Fruit fly (Drosophila melanogaster) whole organism, embryonic: Measurements from ENCODE around the gene Decay.
A peak's percentile ranks its signal among the peaks of the same experiment; 100 is the strongest.

ENCODE experiments used
- Antp ChIP-seq: fragments of 200-800 bp; sonication (Bioruptor generic); optimal IDR thresholded peaks from 3 replicates; lab custom pipeline; 2016; ENCODE audit warnings: missing biosample characterization, missing genetic modification characterization
- B-H2 ChIP-seq: fragments of 200-800 bp; sonication (Bioruptor generic); optimal IDR thresholded peaks from 2 replicates; lab custom pipeline; 2018; ENCODE audit warnings: missing biosample characterization, mild to moderate bottlenecking, missing genetic modification characterization
- CG10654 ChIP-seq: fragments of 200-800 bp; sonication (Bioruptor generic); optimal IDR thresholded peaks from 2 replicates; lab custom pipeline; 2016; ENCODE audit warnings: missing biosample characterization, missing genetic modification characterization
- CG11504 ChIP-seq: fragments of 200-800 bp; sonication (Bioruptor generic); optimal IDR thresholded peaks from 3 replicates; lab custom pipeline; 2019; ENCODE audit warnings: missing biosample characterization, mild to moderate bottlenecking, missing genetic modification characterization, moderate library complexity
- CG11696 ChIP-seq: fragments of 200-800 bp; sonication (Bioruptor generic); IDR thresholded peaks from 2 replicates; pipeline ENCODE4 v1.3.6; 2022; ENCODE audit warnings: missing biosample characterization, missing genetic modification characterization
- CG13287 ChIP-seq: fragments of 200-800 bp; sonication (Bioruptor generic); IDR thresholded peaks from 2 replicates; pipeline ENCODE4 v1.3.6; 2022; ENCODE audit warnings: missing biosample characterization, missing genetic modification characterization; ENCODE audit not compliant: partially characterized antibody
- CG13624 ChIP-seq: fragments of 200-800 bp; sonication (Bioruptor generic); optimal IDR thresholded peaks from 2 replicates; lab custom pipeline; 2016; ENCODE audit warnings: missing biosample characterization, missing genetic modification characterization
- CG16815 ChIP-seq: fragments of 200-800 bp; sonication (Bioruptor generic); optimal IDR thresholded peaks from 3 replicates; lab custom pipeline; 2017; ENCODE audit warnings: missing biosample characterization, mild to moderate bottlenecking, missing genetic modification characterization
- CG17802 ChIP-seq: fragments of 200-800 bp; sonication (Bioruptor generic); optimal IDR thresholded peaks from 2 replicates; lab custom pipeline; 2018; ENCODE audit warnings: missing biosample characterization, mild to moderate bottlenecking, missing genetic modification characterization, moderate library complexity
- CG18011 ChIP-seq: fragments of 200-800 bp; sonication (Bioruptor generic); optimal IDR thresholded peaks from 2 replicates; lab custom pipeline; 2017; ENCODE audit warnings: missing biosample characterization, missing genetic modification characterization, mild to moderate bottlenecking, moderate library complexity, missing genotype
- CG2116 ChIP-seq: fragments of 200-800 bp; sonication (Bioruptor generic); optimal IDR thresholded peaks from 3 replicates; lab custom pipeline; 2018; ENCODE audit warnings: missing biosample characterization, mild to moderate bottlenecking, missing genetic modification characterization
- CG2129 ChIP-seq: fragments of 200-800 bp; sonication (Bioruptor generic); IDR thresholded peaks from 2 replicates; pipeline ENCODE4 v1.3.6; 2022; ENCODE audit warnings: missing biosample characterization, missing genetic modification characterization; ENCODE audit not compliant: partially characterized antibody
- CG30020 ChIP-seq: fragments of 200-800 bp; optimal IDR thresholded peaks from 2 replicates; lab custom pipeline; 2019; ENCODE audit warnings: missing biosample characterization, mild to moderate bottlenecking, missing genetic modification characterization, moderate library complexity
- CG30431 ChIP-seq: fragments of 200-800 bp; sonication (Bioruptor generic); optimal IDR thresholded peaks from 2 replicates; lab custom pipeline; 2017; ENCODE audit warnings: missing biosample characterization, missing genetic modification characterization
- CG31388 ChIP-seq: fragments of 200-800 bp; sonication (Bioruptor generic); optimal IDR thresholded peaks from 2 replicates; lab custom pipeline; 2016; ENCODE audit warnings: missing biosample characterization, missing genetic modification characterization
- CG34376 ChIP-seq: fragments of 200-800 bp; sonication (Bioruptor generic); optimal IDR thresholded peaks from 2 replicates; lab custom pipeline; 2018; ENCODE audit warnings: missing biosample characterization, mild to moderate bottlenecking, missing genetic modification characterization
- CG4730 ChIP-seq: fragments of 200-800 bp; sonication (Bioruptor generic); IDR thresholded peaks from 2 replicates; pipeline ENCODE4 v1.3.6; 2022; ENCODE audit warnings: missing biosample characterization, missing genetic modification characterization
- CG6813 ChIP-seq: fragments of 200-800 bp; sonication (Bioruptor generic); optimal IDR thresholded peaks from 2 replicates; lab custom pipeline; 2017; ENCODE audit warnings: missing biosample characterization, missing genetic modification characterization, mild to moderate bottlenecking, moderate library complexity, missing genetic modification reagents
- CG7963 ChIP-seq: fragments of 200-800 bp; sonication (Bioruptor generic); IDR thresholded peaks from 3 replicates; pipeline ENCODE4 v1.3.6; 2022; ENCODE audit warnings: missing biosample characterization, missing genetic modification characterization; ENCODE audit not compliant: partially characterized antibody
- CG8924 ChIP-seq: fragments of 200-800 bp; optimal IDR thresholded peaks from 3 replicates; lab custom pipeline; 2019; ENCODE audit warnings: missing biosample characterization, mild to moderate bottlenecking, missing genetic modification characterization, moderate library complexity
- CkIIα-i1 ChIP-seq: fragments of 200-800 bp; sonication (Bioruptor generic); IDR thresholded peaks from 2 replicates; pipeline ENCODE4 v1.3.6; 2022; ENCODE audit warnings: missing biosample characterization, missing genetic modification characterization
- Dad ChIP-seq: fragments of 200-800 bp; sonication (Bioruptor generic); optimal IDR thresholded peaks from 3 replicates; lab custom pipeline; 2016; ENCODE audit warnings: missing biosample characterization, missing genetic modification characterization
- HLH4C ChIP-seq: fragments of 200-800 bp; sonication (Bioruptor generic); IDR thresholded peaks from 3 replicates; pipeline ENCODE4 v1.3.6; 2022; ENCODE audit warnings: missing biosample characterization, missing genetic modification characterization; ENCODE audit not compliant: partially characterized antibody
- Hmx ChIP-seq: fragments of 200-800 bp; sonication (Bioruptor generic); optimal IDR thresholded peaks from 2 replicates; lab custom pipeline; 2016; ENCODE audit warnings: missing biosample characterization, missing genetic modification characterization
- Meics ChIP-seq: fragments of 200-800 bp; sonication (Bioruptor generic); optimal IDR thresholded peaks from 2 replicates; lab custom pipeline; 2017; ENCODE audit warnings: missing biosample characterization, mild to moderate bottlenecking, missing genetic modification characterization
- NFAT ChIP-seq: fragments of 200-800 bp; sonication (Bioruptor generic); IDR thresholded peaks from 2 replicates; pipeline ENCODE4 v1.3.6; 2022; ENCODE audit warnings: missing biosample characterization, missing genetic modification characterization
- NK7.1 ChIP-seq: fragments of 200-800 bp; sonication (Bioruptor generic); optimal IDR thresholded peaks from 3 replicates; lab custom pipeline; 2016; ENCODE audit warnings: missing biosample characterization, missing genetic modification characterization
- Nf-YC ChIP-seq: fragments of 200-800 bp; optimal IDR thresholded peaks from 3 replicates; lab custom pipeline; 2019; ENCODE audit warnings: missing biosample characterization, mild to moderate bottlenecking, missing genetic modification characterization, moderate library complexity
- Rx ChIP-seq: fragments of 200-800 bp; sonication (Bioruptor generic); IDR thresholded peaks from 2 replicates; pipeline ENCODE4 v1.3.6; 2022; ENCODE audit warnings: missing biosample characterization, missing genetic modification characterization
- Sox100B ChIP-seq: fragments of 200-800 bp; sonication (Bioruptor generic); optimal IDR thresholded peaks from 3 replicates; lab custom pipeline; 2018; ENCODE audit warnings: missing biosample characterization, mild to moderate bottlenecking, missing genetic modification characterization
- Ssrp ChIP-seq: fragments of 200-800 bp; sonication (Bioruptor generic); optimal IDR thresholded peaks from 2 replicates; lab custom pipeline; 2018; ENCODE audit warnings: missing biosample characterization, mild to moderate bottlenecking, missing genetic modification characterization, moderate library complexity
- ap ChIP-seq: fragments of 200-800 bp; sonication (Bioruptor generic); IDR thresholded peaks from 2 replicates; pipeline ENCODE4 v1.3.6; 2022; ENCODE audit warnings: missing biosample characterization, missing genetic modification characterization
- ash1 ChIP-seq: fragments of 200-800 bp; sonication (Bioruptor generic); optimal IDR thresholded peaks from 2 replicates; lab custom pipeline; 2018; ENCODE audit warnings: missing biosample characterization, mild to moderate bottlenecking, missing genetic modification characterization
- bsh ChIP-seq, 2 experiments: fragments of 200-800 bp; sonication (Bioruptor generic); optimal IDR thresholded peaks; 2 replicates each; lab custom pipeline; 2017 to 2018; ENCODE audit warnings: mild to moderate bottlenecking in 2 of 2, missing biosample characterization in 2 of 2, missing genetic modification characterization in 2 of 2, moderate library complexity in 1 of 2
- btn ChIP-seq: fragments of 200-800 bp; sonication (Bioruptor generic); optimal IDR thresholded peaks from 2 replicates; lab custom pipeline; 2016; ENCODE audit warnings: missing biosample characterization, missing genetic modification characterization
- cg ChIP-seq: fragments of 200-800 bp; sonication (Bioruptor generic); optimal IDR thresholded peaks from 3 replicates; lab custom pipeline; 2019; ENCODE audit warnings: missing biosample characterization, mild to moderate bottlenecking, missing genetic modification characterization, moderate library complexity
- crol ChIP-seq: fragments of 200-800 bp; sonication (Bioruptor generic); IDR thresholded peaks from 2 replicates; pipeline ENCODE4 v1.3.6; 2022; ENCODE audit warnings: missing biosample characterization, missing genetic modification characterization
- dpn ChIP-seq, 2 experiments: fragments of 200-800 bp; sonication (Bioruptor generic); optimal IDR thresholded peaks; 3 replicates each; lab custom pipeline; 2016; ENCODE audit warnings: missing biosample characterization in 2 of 2, missing genetic modification characterization in 2 of 2
- insv ChIP-seq, 2 experiments: fragments of 200-800 bp; sonication (Bioruptor generic); optimal IDR thresholded peaks; 3 replicates each; lab custom pipeline; 2016 to 2018; ENCODE audit warnings: missing biosample characterization in 2 of 2, missing genetic modification characterization in 2 of 2
- jumu ChIP-seq: fragments of 200-800 bp; sonication (Bioruptor generic); optimal IDR thresholded peaks from 3 replicates; lab custom pipeline; 2016; ENCODE audit warnings: missing biosample characterization, missing genetic modification characterization
- kni ChIP-seq: fragments of 200-800 bp; sonication (Bioruptor generic); optimal IDR thresholded peaks from 3 replicates; lab custom pipeline; 2017; ENCODE audit warnings: mild to moderate bottlenecking, missing biosample characterization, missing genetic modification reagents, missing genetic modification characterization
- mam ChIP-seq: fragments of 200-800 bp; sonication (Bioruptor generic); optimal IDR thresholded peaks from 3 replicates; lab custom pipeline; 2016; ENCODE audit warnings: missing biosample characterization, missing genetic modification characterization
- mld ChIP-seq: fragments of 200-800 bp; sonication (Bioruptor generic); IDR thresholded peaks from 3 replicates; pipeline ENCODE4 v1.3.6; 2022; ENCODE audit warnings: missing biosample characterization, missing genetic modification characterization; ENCODE audit not compliant: partially characterized antibody
- otp ChIP-seq: fragments of 200-800 bp; sonication (Bioruptor generic); IDR thresholded peaks from 3 replicates; pipeline ENCODE4, ENCODE4 v1.3.6; 2022; ENCODE audit warnings: missing biosample characterization, missing genetic modification characterization
- p53 ChIP-seq: fragments of 200-800 bp; sonication (Bioruptor generic); optimal IDR thresholded peaks from 2 replicates; lab custom pipeline; 2016; ENCODE audit warnings: missing biosample characterization, missing genetic modification characterization
- pan ChIP-seq, 4 experiments: fragments of >200 bp in 3 of 4; fragments of 200-800 bp in 1 of 4; sonication (Bioruptor generic) in 1 of 4; optimal IDR thresholded peaks in 3 of 4; IDR thresholded peaks in 1 of 4; 2 replicates each; pipeline versions ENCODE4 v1.3.6 to Lab custom; 2017 to 2022; ENCODE audit warnings: missing biosample characterization in 2 of 4, missing genetic modification characterization in 2 of 4, mixed read lengths in 1 of 4
- scrt ChIP-seq: fragments of 200-800 bp; sonication (Bioruptor generic); optimal IDR thresholded peaks from 2 replicates; lab custom pipeline; 2018; ENCODE audit warnings: missing biosample characterization, mild to moderate bottlenecking, missing genetic modification characterization, moderate library complexity
- stc ChIP-seq: fragments of 200-800 bp; sonication (Bioruptor generic); IDR thresholded peaks from 2 replicates; pipeline ENCODE4 v1.3.6; 2022; ENCODE audit warnings: missing biosample characterization, missing genetic modification characterization
- vnd ChIP-seq: fragments of 200-800 bp; sonication (Bioruptor generic); IDR thresholded peaks from 3 replicates; pipeline ENCODE4 v1.3.6; 2022; ENCODE audit warnings: missing biosample characterization, missing genetic modification characterization; ENCODE audit not compliant: partially characterized antibody
- wor ChIP-seq: fragments of 200-800 bp; sonication (Bioruptor generic); IDR thresholded peaks from 2 replicates; pipeline ENCODE4 v1.3.6; 2022; ENCODE audit warnings: missing biosample characterization, missing genetic modification characterization

The Decay gene

dm6 chr3R:16483877-16484417, 16.9 kb downstream of the Decay start, which contains the start of gene Der-2 (continued):
- TF ChIP-seq CG6813: no peak
- TF ChIP-seq otp (GFP tag; lab: Robert Waterston, UW): no peak
- no peak for TF ChIP-seq Ssrp (tag; lab: Kevin White, UChicago)
- no peak for TF ChIP-seq crol
- peak; percentile 78 for TF ChIP-seq vnd
- TF ChIP-seq Rx (GFP tag; lab: Robert Waterston, UW): no peak
- peak; percentile 97 for TF ChIP-seq CG13287
- TF ChIP-seq CG30431 (GFP tag; lab: Kevin White, UChicago): no peak
- TF ChIP-seq CG2129 (GFP tag; lab: Robert Waterston, UW): peak; percentile 80
- no peak for TF ChIP-seq ash1 (GFP tag; lab: Kevin White, UChicago)
- TF ChIP-seq CG8924: no peak
- no peak for TF ChIP-seq CG18011
- TF ChIP-seq CG10654: no peak
- TF ChIP-seq Nf-YC (tag; lab: Kevin White, UChicago): no peak
- TF ChIP-seq CG31388 (GFP tag; lab: Kevin White, UChicago): no peak
- no peak for TF ChIP-seq Dad (GFP tag; lab: Kevin White, UChicago)
- no peak for TF ChIP-seq jumu (GFP tag; lab: Kevin White, UChicago)
- TF ChIP-seq CG13624 (GFP tag; lab: Kevin White, UChicago): no peak
- no peak for TF ChIP-seq insv (GFP tag; optimal IDR thresholded peaks at IDR 0.05; lab: Kevin White, UChicago)
- TF ChIP-seq B-H2: no peak
- TF ChIP-seq CG34376: no peak
- no peak for TF ChIP-seq CG30020 (tag; lab: Kevin White, UChicago)
- no peak for TF ChIP-seq CG11504 (tag; lab: Kevin White, UChicago)
- TF ChIP-seq CkIIα-i1 (GFP tag; lab: Robert Waterston, UW): no peak
- no peak for TF ChIP-seq CG16815
- TF ChIP-seq Hmx (GFP tag; lab: Kevin White, UChicago): no peak
- TF ChIP-seq dpn (GFP tag; optimal IDR thresholded peaks at IDR 0.05; lab: Kevin White, UChicago): no peak
- TF ChIP-seq HLH4C (GFP tag; lab: Robert Waterston, UW): peak; percentile 83
- no peak for TF ChIP-seq kni (GFP tag; lab: Kevin White, UChicago)
- no peak for TF ChIP-seq ap
- TF ChIP-seq NK7.1 (GFP tag; lab: Kevin White, UChicago): no peak
- TF ChIP-seq mld (GFP tag; lab: Robert Waterston, UW): peak; percentile 87
- no peak for TF ChIP-seq Meics (GFP tag; lab: Kevin White, UChicago)
- TF ChIP-seq cg: no peak
- no peak for TF ChIP-seq Sox100B
- TF ChIP-seq CG11696 (GFP tag; lab: Robert Waterston, UW): no peak
- peak; percentile 8 for TF ChIP-seq CG2116 (GFP tag; lab: Kevin White, UChicago)
- TF ChIP-seq bsh (GFP tag; optimal IDR thresholded peaks at IDR 0.05; lab: Kevin White, UChicago): no peak
- no peak for TF ChIP-seq NFAT (GFP tag; lab: Robert Waterston, UW)
- TF ChIP-seq CG4730 (GFP tag; lab: Robert Waterston, UW): no peak
- no peak for TF ChIP-seq scrt
- TF ChIP-seq pan (optimal IDR thresholded peaks at IDR 0.05; lab: Kevin White, UChicago): no peak
- no peak for TF ChIP-seq pan (GFP tag; optimal IDR thresholded peaks at IDR 0.05 in 1 of 2, IDR thresholded peaks at IDR 0.05 in 1 of 2)
- TF ChIP-seq wor (GFP tag; lab: Robert Waterston, UW): no peak
- TF ChIP-seq btn (GFP tag; lab: Kevin White, UChicago): no peak
- no peak for TF ChIP-seq CG17802 (tag; lab: Kevin White, UChicago)
- TF ChIP-seq mam (GFP tag; lab: Kevin White, UChicago): no peak
- TF ChIP-seq Antp (GFP tag; lab: Kevin White, UChicago): no peak
- TF ChIP-seq stc (GFP tag; lab: Robert Waterston, UW): no peak
- TF ChIP-seq p53 (GFP tag; lab: Kevin White, UChicago): no peak
- TF ChIP-seq CG7963 (GFP tag; lab: Robert Waterston, UW): peak; percentile 77
